Fruit fly (Drosophila melanogaster): ENCODE results near the gene Sema1a.

Gene Sema1a

dm6 chr2L:8717618-8718336 is 175.8 kb downstream of the Sema1a start (continued):
- TF ChIP-seq Six4 (GFP tag; optimal IDR thresholded peaks at IDR 0.05) (peak; percentile 88), dm (GFP tag; optimal IDR thresholded peaks at IDR 0.05) (peak; percentile 63), ind (GFP tag; optimal IDR thresholded peaks at IDR 0.05) (peak; percentile 87), CG14014 (GFP tag; IDR thresholded peaks at IDR 0.05) (peak; percentile 85), CG10959 (GFP tag; IDR thresholded peaks at IDR 0.05) (no peak), her (GFP tag; optimal IDR thresholded peaks at IDR 0.05) (no peak), CG9876 (GFP tag; optimal IDR thresholded peaks at IDR 0.05) (no peak), wor (GFP tag; IDR thresholded peaks at IDR 0.05) (no peak), CG3407 (GFP tag; optimal IDR thresholded peaks at IDR 0.05) (peak; percentile 81), H2.0 (GFP tag; IDR thresholded peaks at IDR 0.05) (peak; percentile 65; the same call in 1 of the 2 replicates), Lpt (GFP tag; optimal IDR thresholded peaks at IDR 0.05) (no peak), GATAe (GFP tag; conservative IDR thresholded peaks at IDR 0.05) (no peak), knrl (GFP tag; IDR thresholded peaks at IDR 0.05; ENCODE audit: partially characterized antibody) (no peak), CG6791 (GFP tag; IDR thresholded peaks at IDR 0.05; ENCODE audit: partially characterized antibody) (no peak), dysf (GFP tag; IDR thresholded peaks at IDR 0.05) (peak; percentile 91; the same call in 2 of the 3 replicates), vfl (GFP tag; optimal IDR thresholded peaks at IDR 0.05) (peak; percentile 66), gcm (GFP tag; optimal IDR thresholded peaks at IDR 0.05) (peak; percentile 91), CG8765 (GFP tag; IDR thresholded peaks at IDR 0.05) (no peak), Mad (GFP tag; optimal IDR thresholded peaks at IDR 0.05) (peak; percentile 79), pfk (GFP tag; optimal IDR thresholded peaks at IDR 0.05) (no peak), CG6254 (GFP tag; optimal IDR thresholded peaks at IDR 0.05) (peak; percentile 72), bab2 (GFP tag; optimal IDR thresholded peaks at IDR 0.05) (peak; percentile 36), pum (GFP tag; optimal IDR thresholded peaks at IDR 0.05) (peak; percentile 12), NC2β (GFP tag; optimal IDR thresholded peaks at IDR 0.05) (peak; percentile 23), Ada2b (GFP tag; IDR thresholded peaks at IDR 0.05) (peak; percentile 76), CG8944 (GFP tag; optimal IDR thresholded peaks at IDR 0.05) (peak; percentile 30), Gug (GFP tag; IDR thresholded peaks at IDR 0.05) (0 out of 4 replicates have a peak, but pooled peaks have one; percentile 31), Hey (tag; optimal IDR thresholded peaks at IDR 0.05) (peak; percentile 52), gcm2 (GFP tag; optimal IDR thresholded peaks at IDR 0.05) (peak; percentile 40), Hr78 (GFP tag; optimal IDR thresholded peaks at IDR 0.05) (peak in 1 of 2 experiments; percentile 57), Xbp1 (GFP tag; optimal IDR thresholded peaks at IDR 0.05) (peak; percentile 86), tio (GFP tag; optimal IDR thresholded peaks at IDR 0.05) (peak; percentile 90), crp (GFP tag; optimal IDR thresholded peaks at IDR 0.05) (peak in 1 of 2 experiments; percentile 65), CG18476 (GFP tag; optimal IDR thresholded peaks at IDR 0.05) (peak; percentile 88), C15 (GFP tag; IDR thresholded peaks at IDR 0.05) (peak; percentile 52; the same call in 1 of the 3 replicates), CG17359 (tag; optimal IDR thresholded peaks at IDR 0.05) (peak; percentile 87), CG31441 (GFP tag; IDR thresholded peaks at IDR 0.05) (peak; percentile 94), Atf-2 (GFP tag; optimal IDR thresholded peaks at IDR 0.05) (peak; percentile 34), CG9817 (tag; optimal IDR thresholded peaks at IDR 0.05) (peak; percentile 86), Hand (GFP tag; optimal IDR thresholded peaks at IDR 0.05) (peak; percentile 91), Dad (GFP tag; optimal IDR thresholded peaks at IDR 0.05) (peak; percentile 64), shn (GFP tag; optimal IDR thresholded peaks at IDR 0.05) (peak; percentile 43), CG4854 (GFP tag; optimal IDR thresholded peaks at IDR 0.05) (peak; percentile 57), CG34376 (GFP tag; optimal IDR thresholded peaks at IDR 0.05) (peak; percentile 50), insv (GFP tag; optimal IDR thresholded peaks at IDR 0.05) (peak in 1 of 2 experiments; percentile 68)

Measured in whole organism, embryonic.